Worm (Caenorhabditis elegans): ENCODE data around the gene Y79H2A.3.

The Y79H2A.3 gene

DNA sequence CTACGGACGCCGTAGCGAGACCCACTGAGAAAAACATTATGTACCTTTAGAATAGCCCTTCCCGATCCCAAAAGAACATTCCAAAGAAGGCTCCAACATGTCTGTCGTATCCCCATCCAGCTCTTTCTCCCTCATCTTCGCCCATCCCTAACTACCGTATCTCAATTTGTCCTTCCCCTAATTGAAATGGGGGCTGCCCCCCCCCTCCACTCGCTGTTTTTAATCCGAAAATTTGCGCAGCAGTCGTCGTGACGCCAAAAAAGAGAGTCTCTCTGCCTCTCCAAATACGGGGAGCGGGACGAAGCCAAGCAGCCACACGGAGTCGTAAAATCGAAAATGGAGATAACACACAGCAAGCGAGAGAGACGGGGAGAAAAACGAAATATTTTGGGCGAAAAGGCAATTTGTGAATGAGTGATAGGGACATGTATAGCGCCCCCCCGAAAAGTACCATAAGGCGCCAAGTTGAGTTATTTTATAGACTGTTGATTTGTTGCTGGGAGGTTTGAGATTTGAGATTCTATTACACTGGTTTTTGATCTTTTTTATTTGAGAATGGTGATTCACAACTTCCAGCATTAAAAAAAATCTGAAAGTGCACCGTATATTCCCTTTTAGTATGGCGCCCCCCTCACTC, 30.0 kb upstream of the Y79H2A.3 start (continued):
- TF ChIP-seq ama-1 (optimal IDR thresholded peaks at IDR 0.05) (no peak), skn-1 (tag; optimal IDR thresholded peaks at IDR 0.05) (no peak), ceh-20 (GFP tag; IDR thresholded peaks at IDR 0.05) (0 out of 2 replicates have a peak, but pooled peaks have one; percentile 17), madf-5 (GFP tag; IDR thresholded peaks at IDR 0.05) (no peak)

DNA sequence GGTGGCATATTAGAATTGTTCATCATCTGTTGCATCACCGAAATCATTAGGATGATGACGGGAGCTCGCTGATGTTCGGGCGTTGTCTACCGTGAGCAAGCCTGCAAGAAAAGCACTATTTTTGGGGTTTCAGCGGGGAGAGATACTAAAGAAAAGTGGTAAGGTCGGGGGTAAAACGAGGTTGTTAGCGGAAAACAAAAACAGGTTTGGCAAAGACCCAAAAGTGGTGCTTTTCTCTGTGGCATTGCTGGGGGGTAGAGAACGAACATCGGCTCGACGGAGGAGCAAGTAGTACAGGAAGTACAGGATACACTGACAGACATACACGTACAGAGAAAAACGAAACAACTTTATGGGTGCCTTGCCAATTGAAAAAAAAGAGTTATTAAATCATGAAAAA, 25.4 kb upstream of the Y79H2A.3 start, which contains the start of gene php-3:
Gene php-3 (minus strand): TSS at position 101 of the 400 bp plus-strand sequence.
- TF ChIP-seq rbr-2 (tag; optimal IDR thresholded peaks at IDR 0.05) (no peak), lin-39 (tag; optimal IDR thresholded peaks at IDR 0.05) (no peak), dmd-8 (GFP tag; IDR thresholded peaks at IDR 0.05) (no peak), nhr-76 (tag; optimal IDR thresholded peaks at IDR 0.05) (no peak), skn-1 (tag; optimal IDR thresholded peaks at IDR 0.05) (no peak), hmg-1.1 (GFP tag; IDR thresholded peaks at IDR 0.05) (no peak), jun-1 (tag; optimal IDR thresholded peaks at IDR 0.05) (no peak), arid-1 (GFP tag; conservative IDR thresholded peaks at IDR 0.05) (no peak), R02D3.7 (tag; optimal IDR thresholded peaks at IDR 0.05) (no peak), mdl-1 (tag; optimal IDR thresholded peaks at IDR 0.05) (no peak), nhr-237 (tag; optimal IDR thresholded peaks at IDR 0.05) (no peak), F10B5.3 (tag; optimal IDR thresholded peaks at IDR 0.05) (no peak)

DNA sequence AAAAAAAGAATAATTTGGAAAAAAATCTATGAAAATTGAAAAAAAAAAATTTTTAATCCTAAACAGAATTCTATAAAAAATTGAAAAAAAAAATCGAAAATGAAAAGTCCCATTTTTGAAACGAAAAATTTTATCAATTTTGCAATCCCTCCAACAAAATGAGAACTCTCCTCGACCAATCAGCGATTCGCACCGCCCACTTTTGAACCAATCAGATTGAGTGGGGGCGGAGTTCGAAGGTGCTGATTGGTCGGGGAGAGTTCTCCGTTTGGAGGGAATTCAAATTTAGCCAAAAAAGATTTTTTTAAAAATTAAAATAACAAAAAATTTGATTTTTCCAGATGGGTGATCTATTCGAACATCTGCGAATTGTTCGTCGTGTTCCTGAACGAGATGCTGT, 15.6 kb upstream of the Y79H2A.3 start:
- TF ChIP-seq ceh-32 (tag; optimal IDR thresholded peaks at IDR 0.05; ENCODE audit: poor library complexity) = no peak
- no peak for TF ChIP-seq nhr-10 (tag; optimal IDR thresholded peaks at IDR 0.05)
- TF ChIP-seq mdt-29 (GFP tag; IDR thresholded peaks at IDR 0.05) = no peak
- no peak for TF ChIP-seq tag-97 (GFP tag; IDR thresholded peaks at IDR 0.05)
- no peak for TF ChIP-seq snpc-1.2 (GFP tag; IDR thresholded peaks at IDR 0.05)
- TF ChIP-seq ceh-20 (GFP tag; IDR thresholded peaks at IDR 0.05) = no peak
- no peak for TF ChIP-seq vab-7 (GFP tag; IDR thresholded peaks at IDR 0.05)
- TF ChIP-seq Y105C5A.15 (GFP tag; IDR thresholded peaks at IDR 0.05) = no peak
- TF ChIP-seq sdz-12 (GFP tag; optimal IDR thresholded peaks at IDR 0.05) = no peak
- no peak for TF ChIP-seq spr-3 (GFP tag; optimal IDR thresholded peaks at IDR 0.05)
- TF ChIP-seq dmd-8 (GFP tag; IDR thresholded peaks at IDR 0.05) = no peak
- TF ChIP-seq Y75B8A.6 (GFP tag; IDR thresholded peaks at IDR 0.05) = no peak

- TF ChIP-seq set-16 (GFP tag; IDR thresholded peaks at IDR 0.05) (no peak), nhr-6 (tag; optimal IDR thresholded peaks at IDR 0.05) (no peak), lin-15B (tag; optimal IDR thresholded peaks at IDR 0.05) (no peak), unc-39 (tag; optimal IDR thresholded peaks at IDR 0.05) (no peak), zag-1 (tag; optimal IDR thresholded peaks at IDR 0.05) (no peak)
These were observed 12.4 kb upstream of the Y79H2A.3 start for ce11 chrIII:12064494-12064893.

DNA sequence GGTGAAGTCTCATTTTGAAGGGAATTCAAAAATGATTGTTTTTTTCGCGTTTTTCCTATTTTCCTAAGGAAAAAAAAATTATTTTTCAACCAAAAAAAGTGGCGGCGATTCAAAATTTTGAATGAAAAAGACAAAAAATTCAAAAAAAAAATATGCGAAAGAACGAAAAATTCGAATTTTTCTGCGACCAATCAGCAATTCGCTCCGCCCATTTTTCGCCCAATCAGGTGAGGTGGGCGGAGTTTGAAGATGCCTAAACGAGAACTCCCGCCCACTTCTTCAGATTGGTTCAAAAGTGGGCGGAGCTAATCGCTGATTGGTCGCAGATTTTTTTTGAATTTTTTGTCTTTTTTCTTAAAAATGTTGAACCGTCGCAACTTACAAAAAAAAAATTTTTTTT, 11.8 kb upstream of the Y79H2A.3 start:
- TF ChIP-seq ceh-28 (tag; optimal IDR thresholded peaks at IDR 0.05) (no peak), fos-1 (tag; optimal IDR thresholded peaks at IDR 0.05) (no peak), hlh-30 (tag; optimal IDR thresholded peaks at IDR 0.05; ENCODE audit: insufficient read depth) (no peak), pha-4 (GFP tag; IDR thresholded peaks at IDR 0.05) (no peak), pha-4 (tag; optimal IDR thresholded peaks at IDR 0.05) (no peak), unc-130 (GFP tag; optimal IDR thresholded peaks at IDR 0.05) (no peak), ctbp-1 (GFP tag; IDR thresholded peaks at IDR 0.05) (no peak), mxl-3 (GFP tag; optimal IDR thresholded peaks at IDR 0.05) (no peak), lin-15B (tag; optimal IDR thresholded peaks at IDR 0.05) (no peak), rbr-2 (tag; optimal IDR thresholded peaks at IDR 0.05) (no peak), nhr-111 (GFP tag; optimal IDR thresholded peaks at IDR 0.05) (no peak)
